Fruit fly (Drosophila melanogaster): Measurements from ENCODE around the gene Polr2J.

Polr2J gene

DNA sequence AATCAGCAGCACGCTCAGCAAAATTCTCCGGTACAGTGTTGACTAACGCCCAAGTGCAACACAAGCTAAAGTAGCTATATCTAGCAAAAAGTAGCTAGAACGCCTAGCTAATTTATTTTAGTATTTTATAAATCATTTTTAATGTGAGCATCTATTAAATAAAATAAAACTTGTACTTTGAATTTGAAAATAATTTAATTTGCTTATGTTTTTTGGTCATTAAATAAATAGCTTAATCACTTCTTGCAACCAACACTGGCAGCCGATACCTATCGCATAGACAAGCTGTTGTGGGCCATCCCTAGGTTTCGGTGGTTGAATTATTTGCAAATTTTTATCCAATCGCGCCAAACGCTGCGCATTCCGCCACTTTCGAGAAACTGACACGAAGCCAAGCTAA, at the start of gene Polr2J, which contains the start of gene CG15141 (continued):
- TF ChIP-seq CG11902 (GFP tag; optimal IDR thresholded peaks at IDR 0.05): peak; percentile 61
- no peak for TF ChIP-seq vri (GFP tag; optimal IDR thresholded peaks at IDR 0.05)
- TF ChIP-seq Hr4 (GFP tag; optimal IDR thresholded peaks at IDR 0.05): peak; percentile 86
- TF ChIP-seq CG10669 (GFP tag; optimal IDR thresholded peaks at IDR 0.05): no peak
- no peak for TF ChIP-seq CG6276 (GFP tag; optimal IDR thresholded peaks at IDR 0.05)
- peak; percentile 73 for TF ChIP-seq Ets96B (tag; optimal IDR thresholded peaks at IDR 0.05)
- peak; percentile 75 for TF ChIP-seq cyc (GFP tag; optimal IDR thresholded peaks at IDR 0.05)

- no peak for TF ChIP-seq CG6792 (GFP tag; optimal IDR thresholded peaks at IDR 0.05)
- TF ChIP-seq Eip78C (GFP tag): peak; percentile 23
Measured at dm6 chr2L:17457944-17458343, 47.7 kb upstream of the Polr2J start, which contains the start of gene CG18563. Gene CG18563 (minus strand): TSS chr2L:17458044.

DNA sequence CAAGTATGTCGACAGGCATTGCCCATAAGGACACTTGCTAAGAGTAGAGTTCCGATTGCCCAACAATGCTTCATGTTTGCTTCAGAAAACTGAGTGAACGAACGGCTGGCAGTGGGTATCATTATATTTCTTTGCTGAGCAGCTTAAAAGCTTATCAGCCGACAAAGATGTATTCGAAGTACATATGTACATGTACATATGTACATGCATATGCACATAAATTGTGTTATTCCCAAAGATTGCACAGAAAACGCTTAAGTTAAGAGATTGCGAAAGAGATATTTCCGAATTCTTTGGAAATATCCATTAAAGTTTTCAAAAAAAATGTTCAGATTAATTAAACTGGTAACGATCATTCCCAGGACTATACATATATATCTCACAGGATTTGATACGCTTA, 45.6 kb upstream of the Polr2J start, which contains the start of gene SPH93:
Gene SPH93, minus strand, starts transcription at position 101 of the 400 bp plus-strand sequence.
- no peak for TF ChIP-seq CG11902 (GFP tag; optimal IDR thresholded peaks at IDR 0.05)
- TF ChIP-seq achi (GFP tag; optimal IDR thresholded peaks at IDR 0.05): no peak
- TF ChIP-seq Hr38 (GFP tag; optimal IDR thresholded peaks at IDR 0.05): no peak
- TF ChIP-seq Eip78C (GFP tag): peak; percentile 40
- no peak for TF ChIP-seq esn (GFP tag; optimal IDR thresholded peaks at IDR 0.05)
- no peak for TF ChIP-seq OdsH (GFP tag; optimal IDR thresholded peaks at IDR 0.05)

DNA sequence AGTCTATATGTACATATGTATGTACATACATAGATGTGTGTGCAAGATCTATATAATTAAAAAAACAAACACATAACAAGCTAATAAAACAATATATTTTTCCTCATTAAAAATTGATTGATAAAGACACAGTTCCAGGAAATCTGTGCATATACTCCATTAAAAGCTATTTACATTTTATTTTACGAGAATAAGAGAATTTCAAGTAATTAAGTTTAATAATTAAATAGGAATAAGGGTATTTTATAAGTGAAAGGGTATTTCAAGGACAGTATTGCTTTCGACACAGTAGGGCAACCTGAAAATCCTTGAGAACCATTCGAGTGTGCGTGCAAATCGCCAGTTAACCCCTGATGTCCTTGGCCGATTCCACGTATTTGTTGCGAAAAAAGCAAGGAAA, 42.4 kb upstream of the Polr2J start, which contains the start of gene CG5050:
Gene CG5050, plus strand, starts transcription at position 301 of the 400 bp plus-strand sequence.
- peak; percentile 22 for TF ChIP-seq Eip78C (GFP tag)
- no peak for TF ChIP-seq CG6163 (GFP tag; IDR thresholded peaks at IDR 0.05)

dm6 chr2L:17452084-17452483, 41.9 kb upstream of the Polr2J start:
- TF ChIP-seq CG32006 (GFP tag; optimal IDR thresholded peaks at IDR 0.05) (no peak), svp (GFP tag) (peak; percentile 62)

dm6 chr2L:17450505-17451415, 40.6 kb upstream of the Polr2J start:
- TF ChIP-seq CG11902 (GFP tag; optimal IDR thresholded peaks at IDR 0.05) (peak; percentile 18), Sox15 (GFP tag; optimal IDR thresholded peaks at IDR 0.05) (peak; percentile 53), Hr39 (GFP tag; optimal IDR thresholded peaks at IDR 0.05) (peak; percentile 72), CG4318 (GFP tag; optimal IDR thresholded peaks at IDR 0.05) (peak; percentile 47), Ets96B (tag; optimal IDR thresholded peaks at IDR 0.05) (peak; percentile 62), CG16779 (tag; optimal IDR thresholded peaks at IDR 0.05) (peak; percentile 62), Eip93F (GFP tag; optimal IDR thresholded peaks at IDR 0.05) (no peak), cyc (GFP tag; optimal IDR thresholded peaks at IDR 0.05) (peak; percentile 65), Lpt (GFP tag; optimal IDR thresholded peaks at IDR 0.05) (peak; percentile 55), CG8119 (GFP tag; IDR thresholded peaks at IDR 0.05) (peak; percentile 63; the same call in 2 of the 3 replicates), CG15336 (GFP tag; IDR thresholded peaks at IDR 0.05) (no peak; the same call in 1 of the 2 replicates), CG1621 (tag; optimal IDR thresholded peaks at IDR 0.05) (peak; percentile 35), svp (GFP tag) (peak; percentile 88), CG6163 (GFP tag; IDR thresholded peaks at IDR 0.05) (no peak; the same call in 2 of the 3 replicates), Gug (GFP tag; IDR thresholded peaks at IDR 0.05) (no peak), salr (GFP tag; optimal IDR thresholded peaks at IDR 0.05) (peak; percentile 32 to 72), CG11294 (GFP tag; IDR thresholded peaks at IDR 0.05) (no peak; the same call in 1 of the 2 replicates), CG34406 (GFP tag; optimal IDR thresholded peaks at IDR 0.05) (peak; percentile 86), OdsH (GFP tag; optimal IDR thresholded peaks at IDR 0.05) (peak; percentile 83), CG10669 (GFP tag; optimal IDR thresholded peaks at IDR 0.05) (peak; percentile 71), esn (GFP tag; optimal IDR thresholded peaks at IDR 0.05) (peak; percentile 86), CG3919 (GFP tag; optimal IDR thresholded peaks at IDR 0.05) (peak; percentile 78), Sox102F (GFP tag; optimal IDR thresholded peaks at IDR 0.05) (peak; percentile 67), CG9139 (GFP tag; optimal IDR thresholded peaks at IDR 0.05) (no peak), Eip75B (GFP tag; optimal IDR thresholded peaks at IDR 0.05) (peak; percentile 78), CG32006 (GFP tag; optimal IDR thresholded peaks at IDR 0.05) (peak; percentile 80), topi (GFP tag; optimal IDR thresholded peaks at IDR 0.05) (peak; percentile 84), Hr4 (GFP tag; optimal IDR thresholded peaks at IDR 0.05) (peak; percentile 77), dsx (GFP tag; optimal IDR thresholded peaks at IDR 0.05; ENCODE audit: poor library complexity, severe bottlenecking) (no peak), Eip78C (GFP tag) (peak; percentile 96), CG10631 (GFP tag; optimal IDR thresholded peaks at IDR 0.05) (peak; percentile 71), CG31627 (GFP tag; optimal IDR thresholded peaks at IDR 0.05) (peak; percentile 70), vri (GFP tag; optimal IDR thresholded peaks at IDR 0.05) (peak; percentile 31)

Measured in whole organism, prepupa.